Fruit fly (Drosophila melanogaster): ENCODE data around the gene bond.

The bond gene

dm6 chr3R:22536504-22537423, 13.7 kb upstream of the bond start (continued):
- TF ChIP-seq CG10959 (GFP tag; IDR thresholded peaks at IDR 0.05) (no peak), CG18011 (GFP tag; optimal IDR thresholded peaks at IDR 0.05) (no peak), CG6654 (GFP tag; optimal IDR thresholded peaks at IDR 0.05) (no peak), H15 (GFP tag; IDR thresholded peaks at IDR 0.05) (peak; percentile 14; the same call in 1 of the 3 replicates), pho (GFP tag; optimal IDR thresholded peaks at IDR 0.05) (no peak), Dp (GFP tag; optimal IDR thresholded peaks at IDR 0.05) (no peak), aop (GFP tag; IDR thresholded peaks at IDR 0.05) (no peak), CG12942 (GFP tag; optimal IDR thresholded peaks at IDR 0.05) (no peak), hth (optimal IDR thresholded peaks at IDR 0.05) (no peak), CG6683 (GFP tag; optimal IDR thresholded peaks at IDR 0.05) (no peak), CG4424 (GFP tag; optimal IDR thresholded peaks at IDR 0.05) (no peak), grau (tag; optimal IDR thresholded peaks at IDR 0.05) (peak; percentile 54), CG5180 (GFP tag; optimal IDR thresholded peaks at IDR 0.05) (peak; percentile 27), Ravus (GFP tag; IDR thresholded peaks at IDR 0.05) (no peak), CG4730 (GFP tag; IDR thresholded peaks at IDR 0.05) (no peak; the same call in 1 of the 2 replicates), zen2 (GFP tag; IDR thresholded peaks at IDR 0.05; ENCODE audit: partially characterized antibody) (no peak), Sox102F (GFP tag; optimal IDR thresholded peaks at IDR 0.05) (peak; percentile 67), CG30020 (tag; optimal IDR thresholded peaks at IDR 0.05) (no peak), disco-r (GFP tag; optimal IDR thresholded peaks at IDR 0.05) (no peak), shn (GFP tag; optimal IDR thresholded peaks at IDR 0.05) (no peak), zfh1 (GFP tag; IDR thresholded peaks at IDR 0.05) (peak; percentile 39; the same call in 1 of the 3 replicates), jing (GFP tag; optimal IDR thresholded peaks at IDR 0.05) (no peak), CG9437 (GFP tag; optimal IDR thresholded peaks at IDR 0.05) (peak; percentile 11), slp2 (GFP tag; optimal IDR thresholded peaks at IDR 0.05) (no peak), toy (GFP tag; IDR thresholded peaks at IDR 0.05) (no peak), Ssrp (tag; optimal IDR thresholded peaks at IDR 0.05) (peak; percentile 23), CG32772 (GFP tag; IDR thresholded peaks at IDR 0.05) (no peak), CG12104 (GFP tag; optimal IDR thresholded peaks at IDR 0.05) (no peak), ken (GFP tag; IDR thresholded peaks at IDR 0.05) (0 out of 3 replicates have a peak, but pooled peaks have one; percentile 14), Doc2 (GFP tag; IDR thresholded peaks at IDR 0.05) (no peak), Lim3 (GFP tag; IDR thresholded peaks at IDR 0.05) (no peak), ewg (GFP tag; optimal IDR thresholded peaks at IDR 0.05) (peak; percentile 24), CG10431 (GFP tag; optimal IDR thresholded peaks at IDR 0.05) (no peak), Hmr (GFP tag; optimal IDR thresholded peaks at IDR 0.05) (no peak), CG13894 (tag; optimal IDR thresholded peaks at IDR 0.05) (no peak), CG14860 (GFP tag; IDR thresholded peaks at IDR 0.05; ENCODE audit: partially characterized antibody) (no peak), peb (GFP tag; IDR thresholded peaks at IDR 0.05) (no peak), Hand (GFP tag; optimal IDR thresholded peaks at IDR 0.05) (no peak), lmd (GFP tag; IDR thresholded peaks at IDR 0.05) (peak; percentile 39; the same call in 1 of the 2 replicates), CG18262 (tag; optimal IDR thresholded peaks at IDR 0.05) (peak; percentile 23), nau (GFP tag; optimal IDR thresholded peaks at IDR 0.05) (no peak), nmo (GFP tag; optimal IDR thresholded peaks at IDR 0.05) (peak; percentile 36), Tbp (GFP tag; optimal IDR thresholded peaks at IDR 0.05) (no peak), CG1602 (GFP tag; optimal IDR thresholded peaks at IDR 0.05) (no peak), CG17359 (tag; optimal IDR thresholded peaks at IDR 0.05) (peak; percentile 59), row (GFP tag; IDR thresholded peaks at IDR 0.05) (peak; percentile 65), pfk (GFP tag; optimal IDR thresholded peaks at IDR 0.05) (no peak), CG8388 (GFP tag; optimal IDR thresholded peaks at IDR 0.05) (peak; percentile 28), CG7357 (GFP tag; IDR thresholded peaks at IDR 0.05) (no peak)

Measured in whole organism, embryonic.